Worm (Caenorhabditis elegans): ENCODE data around the gene ugt-4.

DNA sequence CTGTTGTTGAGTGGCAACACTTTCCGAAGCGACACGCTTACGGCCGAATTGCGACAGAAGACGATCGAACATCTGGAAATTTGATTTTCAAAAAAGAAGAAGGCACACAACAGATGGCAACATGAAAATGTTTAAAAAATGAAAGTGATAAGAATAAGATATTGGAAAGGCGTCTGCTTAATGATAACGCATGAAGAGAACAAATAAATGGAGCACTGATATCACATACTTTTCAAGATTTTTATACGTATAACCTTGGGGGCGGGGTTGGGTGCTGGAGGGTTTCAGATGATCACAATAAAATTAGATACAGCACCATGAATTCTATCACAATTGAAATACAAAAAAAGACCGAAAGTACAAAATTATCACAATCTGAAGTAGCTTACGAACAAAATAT is 50.2 kb downstream of the ugt-4 start, which contains the start of gene C15C8.7:
- TF ChIP-seq ZK546.5 (tag; optimal IDR thresholded peaks at IDR 0.05) (no peak), ceh-16 (tag; optimal IDR thresholded peaks at IDR 0.05) (no peak), elt-1 (tag; optimal IDR thresholded peaks at IDR 0.05) (no peak), ztf-4 (tag; optimal IDR thresholded peaks at IDR 0.05) (no peak), Y55F3AM.14 (GFP tag; optimal IDR thresholded peaks at IDR 0.05) (no peak), lin-13 (GFP tag; optimal IDR thresholded peaks at IDR 0.05) (no peak), lsy-2 (tag; optimal IDR thresholded peaks at IDR 0.05) (no peak), elt-3 (tag; optimal IDR thresholded peaks at IDR 0.05) (no peak), blmp-1 (tag; optimal IDR thresholded peaks at IDR 0.05; ENCODE audit: insufficient read depth) (no peak), nhr-11 (tag; optimal IDR thresholded peaks at IDR 0.05) (no peak), ztf-11 (tag; optimal IDR thresholded peaks at IDR 0.05) (no peak), egl-27 (tag; optimal IDR thresholded peaks at IDR 0.05) (no peak), mab-5 (tag; optimal IDR thresholded peaks at IDR 0.05) (no peak), nhr-237 (tag; optimal IDR thresholded peaks at IDR 0.05) (no peak)
